Worm (Caenorhabditis elegans) whole organism, L4 larva: ENCODE data around the gene pqn-70.

ENCODE experiments used
- aly-2 ChIP-seq: sonication (generic microtip); optimal IDR thresholded peaks from 2 replicates; lab custom pipeline; 2018; ENCODE audit warnings: missing biosample characterization, missing genetic modification characterization
- fkh-10 ChIP-seq: fragments of 150-350 bp; optimal IDR thresholded peaks from 2 replicates; lab custom pipeline; 2014; ENCODE audit warnings: missing biosample characterization, missing genetic modification reagents, missing genetic modification characterization

DNA sequence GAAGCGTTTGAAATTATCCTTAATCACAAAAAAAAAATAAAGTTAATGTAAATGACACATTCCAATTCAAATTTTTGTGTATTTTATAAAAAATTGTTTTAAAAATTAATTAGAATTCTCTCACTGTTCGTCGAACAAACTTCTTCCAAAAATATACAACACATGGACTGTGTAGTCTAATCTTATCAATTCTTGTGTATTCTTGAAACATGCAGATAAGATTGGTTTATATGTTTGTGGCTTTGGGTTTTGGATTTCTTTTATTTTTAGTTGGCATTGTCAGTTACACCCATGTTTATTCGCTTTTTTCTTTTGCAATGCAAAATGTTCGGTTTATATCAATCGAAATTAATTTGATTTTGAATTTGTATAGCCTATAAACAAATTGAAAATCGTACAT is 8.1 kb downstream of the pqn-70 start:
- TF ChIP-seq aly-2 (tag; lab: Kevin White, UChicago) (no peak), fkh-10 (GFP tag; lab: Kevin White, UChicago) (no peak)
